Worm (Caenorhabditis elegans) whole organism, mixed stage, embryonic: ENCODE measurements around the gene F08G12.11.
A peak's percentile ranks its signal among the peaks of the same experiment; 100 is the strongest.

Source experiments
- M03D4.4 ChIP-seq: sonication (generic microtip); optimal IDR thresholded peaks from 2 replicates; lab custom pipeline; 2017; ENCODE audit warnings: mild to moderate bottlenecking, missing genetic modification characterization, missing compliant biosample characterization
- bed-3 ChIP-seq: fragments of 200-800 bp; sonication (Bioruptor generic); optimal IDR thresholded peaks from 3 replicates; lab custom pipeline; 2018; ENCODE audit warnings: mild to moderate bottlenecking, missing genetic modification characterization, moderate library complexity, missing compliant biosample characterization
- blmp-1 ChIP-seq: fragments of 150-350 bp; optimal IDR thresholded peaks from 2 replicates; lab custom pipeline; 2014; ENCODE audit warnings: missing biosample characterization, missing genetic modification characterization
- ceh-39 ChIP-seq: fragments of 150-350 bp; optimal IDR thresholded peaks from 2 replicates; lab custom pipeline; 2014; ENCODE audit warnings: missing biosample characterization, missing genetic modification characterization
- ceh-43 ChIP-seq: fragments of 200-800 bp; sonication (Bioruptor generic); optimal IDR thresholded peaks from 2 replicates; lab custom pipeline; 2018; ENCODE audit warnings: mild to moderate bottlenecking, missing genetic modification characterization, moderate library complexity, missing compliant biosample characterization
- ceh-83 ChIP-seq: fragments of 200-800 bp; sonication (Bioruptor generic); optimal IDR thresholded peaks from 2 replicates; lab custom pipeline; 2018; ENCODE audit warnings: mild to moderate bottlenecking, missing genetic modification characterization, missing compliant biosample characterization
- ces-1 ChIP-seq: fragments of 150-350 bp; optimal IDR thresholded peaks from 2 replicates; lab custom pipeline; 2014; ENCODE audit warnings: missing biosample characterization, missing genetic modification reagents, missing genetic modification characterization
- cnd-1 ChIP-seq: fragments of 200-800 bp; sonication (Bioruptor generic); optimal IDR thresholded peaks from 2 replicates; lab custom pipeline; 2018; ENCODE audit warnings: mild to moderate bottlenecking, missing genetic modification characterization, missing compliant biosample characterization
- drap-1 ChIP-seq: fragments of 200-800 bp; sonication (Bioruptor generic); optimal IDR thresholded peaks from 3 replicates; lab custom pipeline; 2018; ENCODE audit warnings: mild to moderate bottlenecking, missing genetic modification characterization, missing compliant biosample characterization
- elt-1 ChIP-seq: sonication (generic microtip); optimal IDR thresholded peaks from 2 replicates; lab custom pipeline; 2017; ENCODE audit warnings: missing genetic modification characterization, mild to moderate bottlenecking, missing compliant biosample characterization, antibody characterized with exemption, moderate library complexity, borderline replicate concordance; ENCODE audit not compliant: insufficient read depth
- elt-3 ChIP-seq: fragments of 150-350 bp; optimal IDR thresholded peaks from 2 replicates; lab custom pipeline; 2014; ENCODE audit warnings: missing biosample characterization, missing genetic modification characterization
- flh-1 ChIP-seq: fragments of 200-800 bp; sonication (Bioruptor generic); optimal IDR thresholded peaks from 2 replicates; lab custom pipeline; 2018; ENCODE audit warnings: mild to moderate bottlenecking, missing genetic modification characterization, moderate library complexity, missing compliant biosample characterization
- ham-2 ChIP-seq: fragments of 200-800 bp; sonication (Bioruptor generic); optimal IDR thresholded peaks from 2 replicates; lab custom pipeline; 2018; ENCODE audit warnings: mild to moderate bottlenecking, missing genetic modification characterization, missing compliant biosample characterization
- hlh-1 ChIP-seq: fragments of 150-350 bp; optimal IDR thresholded peaks from 2 replicates; lab custom pipeline; 2014; ENCODE audit warnings: missing biosample characterization, missing genetic modification reagents, missing genetic modification characterization
- lin-13 ChIP-seq: fragments of 150-350 bp; optimal IDR thresholded peaks from 2 replicates; lab custom pipeline; 2014; ENCODE audit warnings: missing biosample characterization, missing genetic modification characterization
- lin-32 ChIP-seq: fragments of 200-800 bp; sonication (Bioruptor generic); optimal IDR thresholded peaks from 2 replicates; lab custom pipeline; 2018; ENCODE audit warnings: mild to moderate bottlenecking, missing genetic modification characterization, missing compliant biosample characterization
- lsy-2 ChIP-seq: fragments of 150-350 bp; optimal IDR thresholded peaks from 2 replicates; lab custom pipeline; 2014; ENCODE audit warnings: missing biosample characterization, missing genetic modification characterization
- mab-5 ChIP-seq: fragments of 150-350 bp; optimal IDR thresholded peaks from 2 replicates; lab custom pipeline; 2014; ENCODE audit warnings: missing biosample characterization, missing genetic modification characterization
- mep-1 ChIP-seq: fragments of 150-350 bp; optimal IDR thresholded peaks from 2 replicates; lab custom pipeline; 2017; ENCODE audit warnings: missing biosample characterization, missing genetic modification reagents, missing genetic modification characterization, inconsistent platforms
- mls-2 ChIP-seq: sonication (generic microtip); optimal IDR thresholded peaks from 2 replicates; lab custom pipeline; 2016; ENCODE audit warnings: mild to moderate bottlenecking, missing genetic modification characterization, moderate library complexity, missing compliant biosample characterization
- nhr-12 ChIP-seq: fragments of 150-350 bp; optimal IDR thresholded peaks from 2 replicates; lab custom pipeline; 2014; ENCODE audit warnings: missing biosample characterization, missing genetic modification characterization
- nhr-2 ChIP-seq: fragments of 150-350 bp; optimal IDR thresholded peaks from 2 replicates; lab custom pipeline; 2014; ENCODE audit warnings: missing biosample characterization, missing genetic modification characterization
- nhr-237 ChIP-seq: fragments of 150-350 bp; optimal IDR thresholded peaks from 2 replicates; lab custom pipeline; 2014; ENCODE audit warnings: missing biosample characterization, missing genetic modification characterization
- nhr-28 ChIP-seq: fragments of 150-350 bp; optimal IDR thresholded peaks from 2 replicates; lab custom pipeline; 2014; ENCODE audit warnings: missing biosample characterization, missing genetic modification characterization
- nhr-76 ChIP-seq: sonication (generic microtip); optimal IDR thresholded peaks from 2 replicates; lab custom pipeline; 2017; ENCODE audit warnings: missing biosample characterization, missing genetic modification characterization
- pha-4 ChIP-seq: fragments of 150-350 bp; optimal IDR thresholded peaks from 2 replicates; lab custom pipeline; 2018; ENCODE audit warnings: missing biosample characterization, missing genetic modification reagents, missing genetic modification characterization
- sem-2 ChIP-seq: fragments of 200-800 bp; sonication (Bioruptor generic); optimal IDR thresholded peaks from 2 replicates; lab custom pipeline; 2018; ENCODE audit warnings: mild to moderate bottlenecking, missing genetic modification characterization, missing compliant biosample characterization
- snpc-4 ChIP-seq: fragments of 150-350 bp; optimal IDR thresholded peaks from 2 replicates; lab custom pipeline; 2014; ENCODE audit warnings: missing biosample characterization, missing genetic modification characterization
- sptf-1 ChIP-seq: sonication (generic microtip); optimal IDR thresholded peaks from 2 replicates; lab custom pipeline; 2017; ENCODE audit warnings: mild to moderate bottlenecking, missing genetic modification characterization, moderate library complexity, missing compliant biosample characterization
- tbx-8 ChIP-seq: fragments of 200-800 bp; sonication (Bioruptor generic); optimal IDR thresholded peaks from 2 replicates; lab custom pipeline; 2018; ENCODE audit warnings: mild to moderate bottlenecking, missing genetic modification characterization, moderate library complexity, missing compliant biosample characterization
- unc-120 ChIP-seq: sonication (generic microtip); optimal IDR thresholded peaks from 2 replicates; lab custom pipeline; 2017; ENCODE audit warnings: missing genetic modification characterization, missing compliant biosample characterization; ENCODE audit not compliant: poor library complexity, severe bottlenecking
- unc-39 ChIP-seq: fragments of 150-350 bp; optimal IDR thresholded peaks from 2 replicates; lab custom pipeline; 2014; ENCODE audit warnings: missing biosample characterization, missing genetic modification characterization
- unc-62 ChIP-seq: fragments of 150-350 bp; optimal IDR thresholded peaks from 2 replicates; lab custom pipeline; 2014; ENCODE audit warnings: missing biosample characterization, missing genetic modification reagents, missing genetic modification characterization
- zip-8 ChIP-seq: fragments of 150-350 bp; optimal IDR thresholded peaks from 2 replicates; lab custom pipeline; 2014; ENCODE audit warnings: missing biosample characterization, missing genetic modification characterization
- ztf-11 ChIP-seq: fragments of 150-350 bp; optimal IDR thresholded peaks from 2 replicates; lab custom pipeline; 2014; ENCODE audit warnings: missing biosample characterization, missing genetic modification characterization

The F08G12.11 gene

DNA sequence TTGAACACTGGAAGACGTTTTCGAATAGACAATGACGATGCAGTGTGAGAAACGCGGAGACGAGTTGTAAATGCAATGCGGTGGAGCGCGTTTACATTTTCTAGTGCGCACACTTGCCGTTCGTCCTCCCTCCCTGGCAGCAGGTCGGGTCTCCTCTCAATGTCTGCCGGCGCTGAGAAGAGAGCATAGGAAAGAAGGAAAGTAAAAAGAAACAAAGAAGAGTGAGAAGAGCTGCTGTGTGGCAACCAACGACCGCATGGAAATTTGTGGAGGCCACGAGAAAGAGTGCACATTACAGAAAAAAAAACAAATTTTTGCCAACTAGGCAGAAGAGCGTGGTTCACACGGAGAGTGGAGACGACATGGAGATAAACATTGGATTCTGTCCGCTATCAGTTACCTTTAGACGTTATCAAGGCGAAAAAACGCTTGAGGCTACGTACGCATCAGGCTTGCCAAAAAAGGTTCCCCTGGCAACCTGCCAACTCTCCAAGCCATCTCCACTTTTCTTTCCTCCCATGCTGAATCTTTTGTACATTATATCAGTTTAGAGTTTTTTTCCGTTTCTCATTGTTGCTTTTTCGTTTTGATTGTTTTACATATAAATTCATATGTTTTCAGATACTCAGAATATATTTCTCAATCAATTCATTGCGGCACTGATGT lies 15.6 kb downstream of the F08G12.11 start, which contains the start of the genes snrp-40.1 and F08G12.3:
Gene snrp-40.1, minus strand, starts transcription at position 143 of the 666 bp plus-strand sequence.
Gene F08G12.3, plus strand, starts transcription at position 616 of the 666 bp plus-strand sequence.
- TF ChIP-seq ceh-39 (tag; lab: Kevin White, UChicago) (no peak), tbx-8 (no peak), bed-3 (no peak), unc-62 (peak; percentile 13), blmp-1 (tag; lab: Kevin White, UChicago) (no peak), ceh-83 (no peak), nhr-12 (no peak), mep-1 (tag; lab: Kevin White, UChicago) (peak; percentile 35), ceh-43 (no peak), flh-1 (GFP tag; lab: Kevin White, UChicago) (no peak), sptf-1 (peak; percentile 66), unc-120 (tag; lab: Kevin White, UChicago) (peak; percentile 15), nhr-2 (no peak), snpc-4 (tag; lab: Kevin White, UChicago) (no peak), elt-3 (tag; lab: Kevin White, UChicago) (no peak), hlh-1 (tag; lab: Kevin White, UChicago) (peak; percentile 73), nhr-28 (tag; lab: Kevin White, UChicago) (no peak), ces-1 (GFP tag; lab: Kevin White, UChicago) (peak; percentile 46), nhr-76 (tag; lab: Kevin White, UChicago) (no peak), M03D4.4 (tag; lab: Kevin White, UChicago) (peak; percentile 72), ham-2 (GFP tag; lab: Kevin White, UChicago) (no peak), ztf-11 (peak; percentile 49), cnd-1 (tag; lab: Kevin White, UChicago) (peak; percentile 29), lsy-2 (tag; lab: Kevin White, UChicago) (peak; percentile 48), nhr-237 (no peak), unc-39 (tag; lab: Kevin White, UChicago) (peak; percentile 15), lin-32 (GFP tag; lab: Kevin White, UChicago) (no peak), lin-13 (no peak), drap-1 (peak; percentile 56), mab-5 (tag; lab: Kevin White, UChicago) (no peak), zip-8 (tag; lab: Kevin White, UChicago) (no peak), sem-2 (GFP tag; lab: Kevin White, UChicago) (no peak), pha-4 (tag; lab: Kevin White, UChicago) (peak; percentile 52), elt-1 (tag; lab: Kevin White, UChicago) (no peak), mls-2 (tag; lab: Kevin White, UChicago) (peak; percentile 48)

DNA sequence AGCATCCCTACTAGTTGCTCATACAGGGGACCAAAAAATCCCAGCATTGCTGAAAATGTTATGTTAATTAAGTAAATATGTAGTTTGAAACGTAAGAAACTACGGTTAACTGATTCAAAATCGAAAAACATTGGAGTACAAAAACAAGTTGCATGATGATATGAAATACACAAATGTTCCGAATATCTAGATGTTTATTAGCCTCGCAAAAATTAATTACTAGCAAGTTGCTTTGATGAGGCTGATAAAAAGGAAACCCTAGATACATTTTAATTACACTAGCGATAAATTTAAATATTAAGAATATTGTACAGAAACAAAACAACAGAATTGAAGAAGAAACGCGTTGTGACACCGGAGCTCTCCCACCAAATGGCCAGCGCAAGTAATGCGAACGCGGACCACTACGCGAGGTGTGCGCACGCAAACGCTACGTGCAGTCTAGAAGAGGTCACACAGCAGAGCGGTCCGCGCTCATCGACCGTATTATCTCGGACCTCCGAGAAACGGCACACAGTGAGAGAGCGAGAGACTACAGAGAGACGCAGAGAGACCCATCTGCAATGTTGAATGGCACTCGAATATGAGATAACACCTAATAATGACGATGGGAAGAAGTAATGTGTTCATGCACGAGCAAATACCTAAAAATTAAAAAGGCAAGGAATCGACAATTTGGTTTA lies 18.5 kb downstream of the F08G12.11 start, which contains the start of gene inx-2:
Gene inx-2, minus strand, starts transcription at position 51 of the 683 bp plus-strand sequence.
- peak; percentile 48 for TF ChIP-seq ceh-39 (tag; lab: Kevin White, UChicago)
- TF ChIP-seq ceh-83 = no peak
- no peak for TF ChIP-seq mab-5 (tag; lab: Kevin White, UChicago)
- peak; percentile 39 for TF ChIP-seq mls-2 (tag; lab: Kevin White, UChicago)
- no peak for TF ChIP-seq ham-2 (GFP tag; lab: Kevin White, UChicago)
- TF ChIP-seq zip-8 (tag; lab: Kevin White, UChicago) = no peak
- TF ChIP-seq ztf-11 = peak; percentile 10
- no peak for TF ChIP-seq blmp-1 (tag; lab: Kevin White, UChicago)
- peak; percentile 78 for TF ChIP-seq nhr-2
- no peak for TF ChIP-seq lin-13
- no peak for TF ChIP-seq nhr-28 (tag; lab: Kevin White, UChicago)
- peak; percentile 26 for TF ChIP-seq cnd-1 (tag; lab: Kevin White, UChicago)
- peak; percentile 12 for TF ChIP-seq mep-1 (tag; lab: Kevin White, UChicago)
- TF ChIP-seq lsy-2 (tag; lab: Kevin White, UChicago) = no peak
- no peak for TF ChIP-seq bed-3
- TF ChIP-seq sem-2 (GFP tag; lab: Kevin White, UChicago) = no peak
